Fruit fly (Drosophila melanogaster): ENCODE results near the gene Arpc3A.

Gene Arpc3A

DNA sequence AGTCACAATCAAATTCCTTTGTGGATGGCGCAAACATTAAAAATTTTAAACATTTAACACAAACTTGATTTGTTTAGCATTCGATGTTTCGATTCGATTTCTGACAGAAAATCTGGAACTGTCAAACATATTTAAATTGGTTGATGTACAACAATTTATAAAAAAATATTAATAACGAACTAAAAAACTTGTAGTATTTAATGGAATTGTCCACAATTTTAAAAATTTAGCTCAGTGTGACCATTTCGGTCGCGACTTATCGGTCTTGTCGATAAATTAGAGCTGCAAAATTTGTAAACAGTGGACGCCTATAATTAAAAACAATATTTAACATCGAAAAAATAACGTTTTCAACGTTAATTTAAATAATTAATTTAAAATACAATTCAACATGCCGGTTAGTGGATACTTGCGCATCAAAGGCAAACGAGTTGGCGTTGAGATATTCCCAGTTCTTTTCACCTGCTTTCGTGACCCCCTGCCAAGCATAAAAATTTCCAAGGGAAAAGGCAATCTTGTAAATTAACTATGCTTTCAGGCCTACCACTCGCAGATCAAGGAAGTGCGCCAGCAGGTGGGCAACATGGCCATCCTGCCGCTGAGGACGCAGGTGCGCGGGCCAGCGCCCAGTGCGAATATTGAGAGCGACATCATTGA lies at the start of gene Arpc3A, which contains the start of gene CG43317:
Gene Arpc3A, plus strand, starts transcription at position 274 of the 657 bp plus-strand sequence.
Gene CG43317, minus strand, starts transcription at position 51 of the 657 bp plus-strand sequence.
- TF ChIP-seq CG8478 (optimal IDR thresholded peaks at IDR 0.05) (no peak), usp (GFP tag; optimal IDR thresholded peaks at IDR 0.05) (no peak), psq (optimal IDR thresholded peaks at IDR 0.05) (no peak), pan (optimal IDR thresholded peaks at IDR 0.05) (no peak), Dll (optimal IDR thresholded peaks at IDR 0.05) (no peak), EcR (GFP tag; optimal IDR thresholded peaks at IDR 0.05) (no peak)

DNA sequence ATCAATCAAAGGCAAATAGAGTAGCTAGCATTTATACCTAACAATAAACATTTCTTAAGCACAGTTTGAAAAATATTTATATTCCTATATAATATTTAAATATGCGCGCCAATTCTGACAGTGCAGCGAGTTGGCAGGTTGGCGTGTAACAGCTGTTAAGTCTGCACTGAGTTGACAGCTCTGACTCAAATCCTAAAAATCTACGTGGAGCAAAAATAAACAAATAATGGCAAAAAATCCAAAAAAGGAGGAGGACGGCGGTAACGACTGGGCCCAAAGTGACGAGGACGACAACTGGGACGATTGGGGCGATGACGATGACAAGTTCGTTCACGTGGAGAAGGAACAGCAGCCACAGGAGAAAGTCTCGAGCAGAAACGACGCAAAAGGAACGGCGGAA lies 47.9 kb upstream of the Arpc3A start, which contains the start of gene CG9590:
Gene CG9590, plus strand, starts transcription at position 166 of the 400 bp plus-strand sequence.
- TF ChIP-seq CG8478 (optimal IDR thresholded peaks at IDR 0.05) (no peak), pan (optimal IDR thresholded peaks at IDR 0.05) (no peak), EcR (GFP tag; optimal IDR thresholded peaks at IDR 0.05) (no peak), usp (GFP tag; optimal IDR thresholded peaks at IDR 0.05) (no peak), Dll (optimal IDR thresholded peaks at IDR 0.05) (no peak), psq (optimal IDR thresholded peaks at IDR 0.05) (no peak)

DNA sequence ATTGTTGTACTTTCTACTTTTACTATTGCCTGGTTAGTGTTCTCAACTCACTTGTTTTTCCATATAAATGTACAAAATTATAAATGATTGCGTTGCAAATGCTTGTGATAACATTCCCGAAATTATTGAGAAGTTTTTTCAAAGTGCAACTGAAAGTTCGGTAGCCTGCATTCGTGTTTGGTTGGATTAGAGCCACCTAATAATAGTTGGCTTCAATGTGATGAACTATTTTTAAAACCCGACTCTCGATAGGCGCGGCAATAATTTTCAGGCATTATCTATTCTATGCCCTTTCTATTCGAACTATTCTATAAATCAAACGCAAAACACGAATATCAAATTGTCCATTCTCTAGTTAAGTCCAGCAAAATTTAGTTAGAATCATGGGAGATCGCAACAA lies 46.2 kb upstream of the Arpc3A start, which contains the start of gene Uros2:
Gene Uros2, plus strand, starts transcription at position 301 of the 400 bp plus-strand sequence.
- TF ChIP-seq EcR (GFP tag; optimal IDR thresholded peaks at IDR 0.05) (no peak), usp (GFP tag; optimal IDR thresholded peaks at IDR 0.05) (no peak), CG8478 (optimal IDR thresholded peaks at IDR 0.05) (no peak), psq (optimal IDR thresholded peaks at IDR 0.05) (no peak), pan (optimal IDR thresholded peaks at IDR 0.05) (no peak), Dll (optimal IDR thresholded peaks at IDR 0.05) (no peak)

DNA sequence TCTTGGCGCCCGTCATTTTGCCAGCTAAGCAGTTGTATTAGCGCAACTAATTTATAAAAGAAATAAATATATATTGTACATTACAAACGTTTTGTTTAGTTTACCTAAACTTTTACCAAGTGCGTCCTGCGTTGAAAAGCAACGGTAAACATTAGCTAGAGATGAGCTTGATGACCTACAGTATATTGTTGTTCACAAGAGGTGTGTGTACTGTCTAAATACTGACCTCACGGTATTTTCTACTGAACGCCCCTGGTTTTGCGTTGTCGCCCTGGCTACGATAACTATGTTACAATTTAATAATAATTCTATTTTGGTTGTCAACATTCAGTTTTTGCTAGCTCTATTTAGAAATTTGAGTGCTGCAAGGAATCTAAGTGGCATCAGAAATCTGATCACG lies 42.0 kb upstream of the Arpc3A start, which contains the start of gene Acyp2:
Gene Acyp2, plus strand, starts transcription at position 262 of the 400 bp plus-strand sequence.
- TF ChIP-seq psq (optimal IDR thresholded peaks at IDR 0.05), result no peak
- TF ChIP-seq pan (optimal IDR thresholded peaks at IDR 0.05), result no peak
- TF ChIP-seq CG8478 (optimal IDR thresholded peaks at IDR 0.05), result no peak
- no peak for TF ChIP-seq usp (GFP tag; optimal IDR thresholded peaks at IDR 0.05)
- no peak for TF ChIP-seq EcR (GFP tag; optimal IDR thresholded peaks at IDR 0.05)
- no peak for TF ChIP-seq Dll (optimal IDR thresholded peaks at IDR 0.05)

DNA sequence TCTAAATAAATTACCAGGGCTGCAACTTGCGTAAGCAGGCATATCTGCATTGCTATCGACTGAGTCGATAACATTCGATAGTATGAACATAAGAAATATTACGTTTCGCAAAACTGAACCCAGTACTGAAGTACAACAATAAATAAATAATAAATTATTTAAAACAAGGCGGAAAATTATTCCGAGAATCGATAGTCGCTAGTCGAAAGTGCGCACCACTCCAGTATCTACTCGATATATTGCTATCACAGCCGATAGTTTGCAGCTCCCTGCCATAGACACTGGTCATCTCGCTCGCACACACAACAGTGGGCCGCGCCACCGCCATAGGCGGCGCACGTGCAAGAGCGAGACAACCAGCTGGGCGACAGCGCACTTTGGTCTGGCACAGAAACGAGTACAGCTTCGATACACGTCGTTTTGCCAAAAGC lies 41.1 kb upstream of the Arpc3A start, which contains the start of gene nsl1:
Gene nsl1, plus strand, starts transcription at position 411 of the 431 bp plus-strand sequence.
- peak; percentile 75 for TF ChIP-seq CG8478 (optimal IDR thresholded peaks at IDR 0.05)
- TF ChIP-seq psq (optimal IDR thresholded peaks at IDR 0.05), result no peak

DNA sequence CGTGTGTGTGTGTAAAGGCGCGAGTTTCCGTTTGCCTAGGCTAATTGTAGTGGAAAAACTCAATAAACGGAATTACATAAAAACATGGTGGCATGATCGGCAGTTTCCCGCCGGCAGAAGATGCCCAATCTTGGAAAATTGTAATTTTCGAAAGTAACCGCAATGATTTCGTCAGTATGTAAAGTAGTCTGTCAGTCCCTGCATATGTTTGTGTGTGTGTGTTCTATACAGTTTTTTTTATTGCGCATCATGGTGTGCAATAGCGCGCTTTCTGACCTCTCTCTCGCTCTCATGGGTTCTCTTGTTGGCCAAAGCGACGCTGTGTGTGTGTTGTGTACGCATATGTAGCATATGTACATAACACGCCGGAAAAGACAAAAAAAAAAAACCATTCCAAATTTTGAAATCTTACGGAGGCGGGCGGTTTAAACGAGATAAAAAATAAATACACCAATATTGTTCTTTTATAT lies 40.2 kb upstream of the Arpc3A start:
- peak; percentile 91 for TF ChIP-seq CG8478 (optimal IDR thresholded peaks at IDR 0.05)
- TF ChIP-seq usp (GFP tag; optimal IDR thresholded peaks at IDR 0.05), result no peak

DNA sequence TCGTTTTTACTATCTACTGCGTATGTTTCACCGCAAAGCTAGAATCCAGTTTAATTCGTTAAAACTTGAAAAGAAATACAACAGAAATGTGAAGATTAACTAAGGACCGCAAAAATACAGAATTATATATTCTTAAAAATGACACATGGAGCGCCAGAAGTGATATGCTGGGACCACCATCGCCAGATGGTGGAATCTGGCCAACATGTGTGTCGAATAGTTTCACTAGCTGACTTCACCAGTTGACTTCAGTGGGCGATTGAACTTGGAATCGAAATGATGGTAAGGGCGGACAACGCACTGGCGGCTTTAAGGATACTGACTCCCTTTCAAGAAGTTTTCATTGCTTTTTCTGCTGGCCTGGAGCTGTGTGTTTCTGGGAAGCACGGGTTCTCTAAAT lies 32.4 kb upstream of the Arpc3A start, which contains the start of gene CG9593:
Gene CG9593, plus strand, starts transcription at position 270 of the 400 bp plus-strand sequence.
- TF ChIP-seq EcR (GFP tag; optimal IDR thresholded peaks at IDR 0.05), result no peak
- TF ChIP-seq Dll (optimal IDR thresholded peaks at IDR 0.05), result no peak
- no peak for TF ChIP-seq usp (GFP tag; optimal IDR thresholded peaks at IDR 0.05)
- TF ChIP-seq CG8478 (optimal IDR thresholded peaks at IDR 0.05), result no peak
- TF ChIP-seq psq (optimal IDR thresholded peaks at IDR 0.05), result no peak
- TF ChIP-seq pan (optimal IDR thresholded peaks at IDR 0.05), result no peak

DNA sequence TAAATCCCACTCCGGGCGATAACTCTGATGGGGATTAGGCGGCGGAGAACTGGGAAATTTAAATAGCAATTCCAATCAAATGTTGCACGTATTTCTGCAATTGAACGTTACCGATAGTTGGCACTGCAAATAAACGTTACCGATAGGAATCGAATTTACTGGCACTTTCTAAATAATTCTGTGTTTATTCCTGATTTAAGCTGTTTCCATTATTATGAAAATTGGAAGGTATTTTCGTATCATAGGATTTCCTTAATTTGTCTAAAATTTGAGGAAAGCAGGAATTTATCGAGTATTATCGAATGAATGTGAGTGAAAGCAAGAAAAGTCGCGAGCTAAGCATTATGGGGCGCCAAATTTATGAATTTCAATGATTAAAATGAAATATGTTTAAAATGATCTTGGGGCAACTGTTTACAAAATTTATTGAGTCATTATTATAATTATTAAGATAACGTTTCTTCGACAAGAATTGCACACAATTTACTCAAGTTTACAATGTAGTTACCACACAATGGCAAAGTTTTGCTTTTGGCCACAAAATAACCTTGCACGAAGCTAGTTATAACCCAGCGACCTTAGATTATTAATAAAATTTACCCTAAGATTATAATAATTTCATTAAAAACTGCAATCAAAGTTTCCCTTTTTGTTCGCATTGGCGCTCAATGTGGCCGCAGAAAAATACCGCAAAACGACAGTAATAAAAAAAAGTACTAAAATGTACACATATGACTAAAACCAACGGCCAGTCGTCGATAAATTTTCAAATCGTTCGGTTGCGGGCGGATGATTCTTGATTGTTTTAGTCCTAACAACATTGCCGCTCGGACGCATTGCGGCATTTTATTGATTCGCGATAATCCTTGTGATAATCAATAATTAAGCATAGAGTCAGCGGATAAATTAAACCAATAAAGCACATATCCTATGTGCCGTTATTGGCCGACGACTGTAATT lies 30.7 kb upstream of the Arpc3A start, which contains the start of gene alpha-Man-IIb:
Gene alpha-Man-IIb, plus strand, starts transcription at position 747 of the 960 bp plus-strand sequence.
- no peak for TF ChIP-seq pan (optimal IDR thresholded peaks at IDR 0.05)
- no peak for TF ChIP-seq Dll (optimal IDR thresholded peaks at IDR 0.05)
- TF ChIP-seq EcR (GFP tag; optimal IDR thresholded peaks at IDR 0.05), result no peak
- TF ChIP-seq psq (optimal IDR thresholded peaks at IDR 0.05), result no peak

DNA sequence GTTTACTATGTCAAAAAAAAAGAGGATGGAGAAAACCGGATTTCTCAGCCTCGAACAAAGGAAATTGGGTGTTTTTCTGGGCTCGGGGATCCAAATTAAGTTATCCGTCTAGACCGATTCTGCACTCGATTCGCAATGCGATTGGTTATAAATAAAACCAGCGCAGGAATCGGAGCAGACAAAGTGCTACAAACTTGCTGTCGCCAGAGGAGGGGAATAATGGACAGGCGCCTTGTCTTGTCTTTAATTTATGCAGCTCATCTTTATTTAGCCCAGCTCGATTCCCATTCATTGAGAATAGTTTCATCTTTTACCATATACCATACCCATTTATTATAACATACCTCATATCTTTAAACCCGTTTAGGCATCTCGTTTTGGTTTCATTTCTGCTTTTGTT lies 29.8 kb upstream of the Arpc3A start:
- TF ChIP-seq usp (GFP tag; optimal IDR thresholded peaks at IDR 0.05), result no peak
- TF ChIP-seq psq (optimal IDR thresholded peaks at IDR 0.05), result no peak
- TF ChIP-seq Dll (optimal IDR thresholded peaks at IDR 0.05), result no peak
- TF ChIP-seq pan (optimal IDR thresholded peaks at IDR 0.05), result no peak
- TF ChIP-seq CG8478 (optimal IDR thresholded peaks at IDR 0.05), result no peak
- no peak for TF ChIP-seq EcR (GFP tag; optimal IDR thresholded peaks at IDR 0.05)

DNA sequence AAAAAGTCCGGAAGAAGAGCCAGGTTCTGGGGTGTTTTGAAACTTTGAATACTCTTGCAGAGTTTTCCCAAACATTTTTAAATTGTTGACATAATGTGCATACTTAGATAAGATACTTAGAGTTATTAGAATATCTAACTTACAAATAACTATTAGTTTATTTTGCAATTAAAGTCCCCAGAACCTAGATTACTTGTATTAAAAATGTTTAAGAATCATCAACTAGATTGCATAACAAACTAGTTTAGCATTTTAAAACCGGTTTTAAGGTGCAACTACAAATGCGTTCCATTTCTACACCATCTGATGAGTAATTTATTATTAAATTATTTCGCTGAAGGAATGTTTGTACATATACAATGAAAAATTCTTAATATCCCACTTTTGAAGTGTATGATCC lies 28.1 kb upstream of the Arpc3A start:
- TF ChIP-seq CG8478 (optimal IDR thresholded peaks at IDR 0.05) (no peak), pan (optimal IDR thresholded peaks at IDR 0.05) (no peak), Dll (optimal IDR thresholded peaks at IDR 0.05) (no peak), EcR (GFP tag; optimal IDR thresholded peaks at IDR 0.05) (no peak), psq (optimal IDR thresholded peaks at IDR 0.05) (no peak), usp (GFP tag; optimal IDR thresholded peaks at IDR 0.05) (no peak)

DNA sequence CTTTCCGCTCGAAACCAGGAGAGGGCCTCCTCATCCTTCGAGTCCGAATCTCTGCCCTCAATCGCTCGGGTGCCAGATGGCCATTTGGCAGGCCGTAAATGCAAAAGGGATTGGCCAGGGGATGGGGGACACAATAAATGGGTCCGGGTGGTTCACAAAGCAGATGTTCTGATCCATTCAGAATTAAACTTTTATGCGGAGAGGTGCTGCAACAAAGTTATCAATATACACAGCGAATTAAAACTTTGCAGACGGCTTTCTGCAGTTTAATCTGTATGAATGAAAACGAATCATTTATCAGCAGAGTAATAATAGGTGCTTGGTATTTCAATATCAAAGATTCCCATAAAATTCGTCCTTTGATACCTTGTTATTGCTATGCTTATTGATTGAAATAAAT lies 27.1 kb upstream of the Arpc3A start:
- TF ChIP-seq pan (optimal IDR thresholded peaks at IDR 0.05), result no peak
- TF ChIP-seq usp (GFP tag; optimal IDR thresholded peaks at IDR 0.05), result no peak
- TF ChIP-seq Dll (optimal IDR thresholded peaks at IDR 0.05), result no peak
- no peak for TF ChIP-seq psq (optimal IDR thresholded peaks at IDR 0.05)
- TF ChIP-seq CG8478 (optimal IDR thresholded peaks at IDR 0.05), result no peak
- no peak for TF ChIP-seq EcR (GFP tag; optimal IDR thresholded peaks at IDR 0.05)
